Worm (Caenorhabditis elegans) whole organism, late embryonic: Measurements from ENCODE around the gene C55A6.3.

Source experiments
- ama-1 ChIP-seq: fragments of 150-350 bp; optimal IDR thresholded peaks from 2 replicates; lab custom pipeline; 2014
- ceh-2 ChIP-seq: sonication (generic microtip); optimal IDR thresholded peaks from 2 replicates; lab custom pipeline; 2016; ENCODE audit warnings: missing genotype, missing genetic modification characterization, missing compliant biosample characterization
- ceh-30 ChIP-seq: fragments of 150-350 bp; optimal IDR thresholded peaks from 2 replicates; lab custom pipeline; 2014; ENCODE audit warnings: missing biosample characterization, missing genetic modification characterization
- dve-1 ChIP-seq: sonication (generic microtip); optimal IDR thresholded peaks from 2 replicates; lab custom pipeline; 2017; ENCODE audit warnings: antibody characterized with exemption, mild to moderate bottlenecking, missing genetic modification characterization, missing compliant biosample characterization
- hlh-30 ChIP-seq: sonication (generic microtip); optimal IDR thresholded peaks from 2 replicates; lab custom pipeline; 2017; ENCODE audit warnings: antibody characterized with exemption, missing genetic modification characterization, missing compliant biosample characterization; ENCODE audit not compliant: insufficient read depth
- hlh-8 ChIP-seq: sonication (generic microtip); optimal IDR thresholded peaks from 2 replicates; lab custom pipeline; 2016; ENCODE audit warnings: missing genotype, missing genetic modification characterization, missing compliant biosample characterization
- lin-11 ChIP-seq: fragments of 200-800 bp; sonication (Bioruptor generic); optimal IDR thresholded peaks from 2 replicates; lab custom pipeline; 2018; ENCODE audit warnings: mild to moderate bottlenecking, missing genetic modification characterization, missing compliant biosample characterization
- pag-3 ChIP-seq: sonication (generic microtip); optimal IDR thresholded peaks from 2 replicates; lab custom pipeline; 2016; ENCODE audit warnings: missing compliant biosample characterization, missing genetic modification characterization, borderline replicate concordance
- syd-9 ChIP-seq: sonication (generic microtip); optimal IDR thresholded peaks from 2 replicates; lab custom pipeline; 2016; ENCODE audit warnings: mild to moderate bottlenecking, missing genetic modification characterization, moderate library complexity, missing compliant biosample characterization
- unc-55 ChIP-seq: sonication (generic microtip); optimal IDR thresholded peaks from 2 replicates; lab custom pipeline; 2017; ENCODE audit warnings: missing biosample characterization, missing genetic modification reagents, missing genetic modification characterization

DNA sequence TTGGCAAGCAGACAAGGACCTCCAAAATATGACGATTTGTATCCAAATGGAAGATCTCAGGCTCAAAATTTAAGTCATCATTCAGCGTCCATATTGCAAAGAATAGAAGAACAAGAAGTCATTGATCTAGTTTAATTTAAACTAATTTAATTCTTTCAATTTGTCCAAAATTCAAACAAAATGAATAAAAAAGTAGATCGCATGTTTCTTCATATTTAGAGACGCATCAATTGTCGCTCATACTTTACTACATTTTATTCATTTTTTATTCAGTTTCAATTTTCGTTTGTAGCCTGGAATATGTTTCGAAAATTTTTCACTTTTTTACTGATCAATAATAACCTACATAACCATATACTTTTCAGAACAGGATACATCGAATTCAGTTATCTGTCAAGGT is 20.9 kb downstream of the C55A6.3 start, which contains the start of gene T11F9.21:
- no peak for TF ChIP-seq pag-3 (tag; lab: Kevin White, UChicago)
- TF ChIP-seq ama-1 (lab: Kevin White, UChicago), result no peak
- no peak for TF ChIP-seq syd-9 (tag; lab: Kevin White, UChicago)
- TF ChIP-seq hlh-30 (tag; lab: Kevin White, UChicago), result no peak
- no peak for TF ChIP-seq unc-55 (GFP tag; lab: Kevin White, UChicago)
- no peak for TF ChIP-seq lin-11 (tag; lab: Kevin White, UChicago)
- no peak for TF ChIP-seq dve-1
- no peak for TF ChIP-seq hlh-8 (tag; lab: Kevin White, UChicago)
- no peak for TF ChIP-seq ceh-2 (tag; lab: Kevin White, UChicago)
- TF ChIP-seq ceh-30 (tag; lab: Kevin White, UChicago), result no peak
